Fruit fly (Drosophila melanogaster): ENCODE data around the gene Nipsnap.

Nipsnap gene

DNA sequence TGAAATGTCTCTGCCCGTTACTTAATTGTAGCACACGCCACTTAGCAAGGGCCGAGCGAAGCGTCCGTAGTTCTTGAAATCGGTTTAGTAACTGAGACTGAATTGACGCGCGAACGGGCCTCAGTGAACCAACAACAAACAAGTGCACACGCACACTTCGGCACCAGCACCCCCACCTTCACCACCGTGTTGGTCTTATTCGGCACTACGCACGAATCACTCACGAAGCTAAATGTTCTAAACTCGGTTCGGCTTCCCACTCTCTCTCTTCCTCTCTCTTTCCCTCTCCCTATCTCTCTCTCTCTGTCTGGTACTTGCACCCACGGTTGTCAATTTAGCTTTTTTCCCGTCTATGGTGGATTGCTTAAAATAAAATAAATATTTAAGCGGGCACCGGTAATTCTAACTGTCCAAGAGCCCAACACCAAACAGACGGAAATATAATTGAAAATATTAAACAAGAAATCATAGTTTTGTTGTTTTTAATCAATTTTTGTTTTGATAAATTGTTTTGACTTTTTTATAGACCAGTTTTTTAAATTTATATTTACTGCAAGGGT lies 18.1 kb upstream of the Nipsnap start, which contains the start of gene Tob:
TSS of gene Tob (minus strand) at position 65 of the 560 bp plus-strand sequence.
- TF ChIP-seq CG9437 (GFP tag; optimal IDR thresholded peaks at IDR 0.05) = no peak
- TF ChIP-seq ttk (GFP tag; IDR thresholded peaks at IDR 0.05) = no peak
- TF ChIP-seq crol (GFP tag; IDR thresholded peaks at IDR 0.05) = peak; percentile 93
- peak; percentile 61; the same call in 2 of the 3 replicates for TF ChIP-seq sr (GFP tag; IDR thresholded peaks at IDR 0.05)
- peak; percentile 29 for TF ChIP-seq sqz (GFP tag; optimal IDR thresholded peaks at IDR 0.05)
- TF ChIP-seq CG14965 (GFP tag; optimal IDR thresholded peaks at IDR 0.05; ENCODE audit: borderline replicate concordance) = no peak
- no peak for TF ChIP-seq zen2 (GFP tag; IDR thresholded peaks at IDR 0.05; ENCODE audit: partially characterized antibody)
- TF ChIP-seq CG7963 (GFP tag; IDR thresholded peaks at IDR 0.05; ENCODE audit: partially characterized antibody) = no peak
- peak in 1 of 3 experiments; percentile 71 for TF ChIP-seq Stat92E (GFP tag; optimal IDR thresholded peaks at IDR 0.05)
- no peak for TF ChIP-seq trem (tag; optimal IDR thresholded peaks at IDR 0.05)
- TF ChIP-seq CG8478 (optimal IDR thresholded peaks at IDR 0.05) = no peak
- TF ChIP-seq CG17829 (tag; optimal IDR thresholded peaks at IDR 0.05) = peak; percentile 17
- peak; percentile 21; the same call in 1 of the 2 replicates for TF ChIP-seq H2.0 (GFP tag; IDR thresholded peaks at IDR 0.05)
- TF ChIP-seq CG4328 (GFP tag; optimal IDR thresholded peaks at IDR 0.05) = no peak
- no peak for TF ChIP-seq eve (GFP tag; optimal IDR thresholded peaks at IDR 0.05)
- no peak for TF ChIP-seq jigr1 (GFP tag; IDR thresholded peaks at IDR 0.05)
- peak; percentile 32; the same call in 1 of the 3 replicates for TF ChIP-seq so (GFP tag; IDR thresholded peaks at IDR 0.05)
- TF ChIP-seq CG6175 (GFP tag; IDR thresholded peaks at IDR 0.05) = peak; percentile 50; the same call in 1 of the 3 replicates
- no peak for TF ChIP-seq CG2712 (tag; optimal IDR thresholded peaks at IDR 0.05)
- TF ChIP-seq schlank (tag; optimal IDR thresholded peaks at IDR 0.05) = no peak
- no peak for TF ChIP-seq zf30C (GFP tag; optimal IDR thresholded peaks at IDR 0.05)
- TF ChIP-seq rib (GFP tag; IDR thresholded peaks at IDR 0.05) = peak; percentile 27; the same call in 1 of the 2 replicates
- peak; percentile 20; the same call in 1 of the 3 replicates for TF ChIP-seq CG34224 (GFP tag; IDR thresholded peaks at IDR 0.05; ENCODE audit: partially characterized antibody)
- peak in 1 of 2 experiments; percentile 1 for TF ChIP-seq crp (GFP tag; optimal IDR thresholded peaks at IDR 0.05)
- TF ChIP-seq dm (GFP tag; optimal IDR thresholded peaks at IDR 0.05) = no peak
- no peak for TF ChIP-seq pan (optimal IDR thresholded peaks at IDR 0.05)
- no peak for TF ChIP-seq pan (GFP tag; optimal IDR thresholded peaks at IDR 0.05 in 1 of 2, IDR thresholded peaks at IDR 0.05 in 1 of 2)
- peak; percentile 11 for TF ChIP-seq Antp (GFP tag; optimal IDR thresholded peaks at IDR 0.05)
- TF ChIP-seq BEAF-32 (GFP tag; optimal IDR thresholded peaks at IDR 0.05) = peak; percentile 10
- peak; percentile 41; the same call in 1 of the 2 replicates for TF ChIP-seq klu (GFP tag; IDR thresholded peaks at IDR 0.05)
- TF ChIP-seq Drgx (GFP tag; IDR thresholded peaks at IDR 0.05) = peak; percentile 61
- peak; percentile 4 for TF ChIP-seq pzg (GFP tag; optimal IDR thresholded peaks at IDR 0.05)
- peak; percentile 29; the same call in 1 of the 2 replicates for TF ChIP-seq Adf1 (GFP tag; IDR thresholded peaks at IDR 0.05)
- TF ChIP-seq CG13624 (GFP tag; optimal IDR thresholded peaks at IDR 0.05) = peak; percentile 24
- peak; percentile 32 for TF ChIP-seq CG7839 (tag; optimal IDR thresholded peaks at IDR 0.05)
- peak; percentile 70; the same call in 1 of the 3 replicates for TF ChIP-seq CG2199 (GFP tag; IDR thresholded peaks at IDR 0.05)
- TF ChIP-seq TFAM (GFP tag; optimal IDR thresholded peaks at IDR 0.05) = no peak
- TF ChIP-seq D19A (tag; optimal IDR thresholded peaks at IDR 0.05) = peak; percentile 96
- TF ChIP-seq Sry-δ (GFP tag; optimal IDR thresholded peaks at IDR 0.05) = no peak
- no peak for TF ChIP-seq D (optimal IDR thresholded peaks at IDR 0.05)
- TF ChIP-seq D (GFP tag; optimal IDR thresholded peaks at IDR 0.05) = no peak
- peak; percentile 71 for TF ChIP-seq kni (GFP tag; optimal IDR thresholded peaks at IDR 0.05)
- peak; percentile 36; the same call in 1 of the 2 replicates for TF ChIP-seq E2f2 (GFP tag; IDR thresholded peaks at IDR 0.05)
- peak; percentile 2 for TF ChIP-seq CG3281 (GFP tag; optimal IDR thresholded peaks at IDR 0.05)
- peak; percentile 25 for TF ChIP-seq CG12659 (GFP tag; optimal IDR thresholded peaks at IDR 0.05)
- no peak for TF ChIP-seq CG11723 (GFP tag; optimal IDR thresholded peaks at IDR 0.05)
- 0 out of 3 replicates have a peak, but pooled peaks have one; percentile 20 for TF ChIP-seq CG11456 (GFP tag; IDR thresholded peaks at IDR 0.05)
- TF ChIP-seq btn (GFP tag; optimal IDR thresholded peaks at IDR 0.05) = no peak
- 0 out of 3 replicates have a peak, but pooled peaks have one; percentile 9 for TF ChIP-seq vnd (GFP tag; IDR thresholded peaks at IDR 0.05; ENCODE audit: partially characterized antibody)
- TF ChIP-seq Dip2 (GFP tag; IDR thresholded peaks at IDR 0.05) = no peak

Measured in whole organism, embryonic.